Worm (Caenorhabditis elegans): ENCODE measurements around the gene C44B11.4.

ce11 chrIII:3119972-3120371, 23.6 kb downstream of the C44B11.4 start:
- no peak for TF ChIP-seq hmbx-1 (tag; optimal IDR thresholded peaks at IDR 0.05)
- no peak for TF ChIP-seq ama-1 (optimal IDR thresholded peaks at IDR 0.05)

All from whole organism, early embryonic.